Worm (Caenorhabditis elegans) whole organism, midembryonic: ENCODE data around the gene C54F6.3.
"Not testable (repeated sequence)": the region's sequence is repeated elsewhere in the genome, so short reads cannot be mapped to it uniquely, and the experiment has no call there.

Experiments
- T22C8.4 ChIP-seq: fragments of 200-800 bp; sonication (Bioruptor generic); IDR thresholded peaks from 2 replicates; pipeline ENCODE4 v1.3.6; 2022; ENCODE audit warnings: missing genetic modification characterization, missing compliant biosample characterization
- cog-1 ChIP-seq: sonication (generic microtip); optimal IDR thresholded peaks from 2 replicates; lab custom pipeline; 2016; ENCODE audit warnings: missing genetic modification characterization, missing compliant biosample characterization
- flt-1 ChIP-seq: fragments of 200-800 bp; sonication (Bioruptor generic); IDR thresholded peaks from 2 replicates; pipeline ENCODE4 v1.3.6; 2022; ENCODE audit warnings: missing genetic modification characterization, missing compliant biosample characterization
- klf-2 ChIP-seq: fragments of 200-800 bp; sonication (Bioruptor generic); conservative IDR thresholded peaks from 2 replicates; pipeline ENCODE4 v1.3.6; 2022; ENCODE audit warnings: missing genetic modification reagents, missing genetic modification characterization, missing compliant biosample characterization
- med-1 ChIP-seq: sonication (generic microtip); optimal IDR thresholded peaks from 2 replicates; lab custom pipeline; 2017; ENCODE audit warnings: missing genetic modification characterization, mild to moderate bottlenecking, missing compliant biosample characterization, antibody characterized with exemption, missing genetic modification reagents; ENCODE audit not compliant: insufficient read depth
- ref-1 ChIP-seq: fragments of 200-800 bp; sonication (Bioruptor generic); conservative IDR thresholded peaks from 2 replicates; pipeline ENCODE4 v1.3.6; 2022; ENCODE audit warnings: missing genetic modification reagents, missing genetic modification characterization, missing compliant biosample characterization
- tab-1 ChIP-seq: fragments of 200-800 bp; sonication (Bioruptor generic); IDR thresholded peaks from 2 replicates; pipeline ENCODE4 v1.3.6; 2022; ENCODE audit warnings: missing genetic modification characterization, missing compliant biosample characterization
- ztf-23 ChIP-seq: fragments of 200-800 bp; sonication (Bioruptor generic); IDR thresholded peaks from 2 replicates; pipeline ENCODE4 v1.3.6; 2022; ENCODE audit warnings: missing genetic modification reagents, missing genetic modification characterization, missing compliant biosample characterization
- ztf-29 ChIP-seq: fragments of 200-800 bp; sonication (Bioruptor generic); IDR thresholded peaks from 2 replicates; pipeline ENCODE4 v1.3.6; 2022; ENCODE audit warnings: missing genetic modification reagents, missing genetic modification characterization, missing compliant biosample characterization

The C54F6.3 gene

DNA sequence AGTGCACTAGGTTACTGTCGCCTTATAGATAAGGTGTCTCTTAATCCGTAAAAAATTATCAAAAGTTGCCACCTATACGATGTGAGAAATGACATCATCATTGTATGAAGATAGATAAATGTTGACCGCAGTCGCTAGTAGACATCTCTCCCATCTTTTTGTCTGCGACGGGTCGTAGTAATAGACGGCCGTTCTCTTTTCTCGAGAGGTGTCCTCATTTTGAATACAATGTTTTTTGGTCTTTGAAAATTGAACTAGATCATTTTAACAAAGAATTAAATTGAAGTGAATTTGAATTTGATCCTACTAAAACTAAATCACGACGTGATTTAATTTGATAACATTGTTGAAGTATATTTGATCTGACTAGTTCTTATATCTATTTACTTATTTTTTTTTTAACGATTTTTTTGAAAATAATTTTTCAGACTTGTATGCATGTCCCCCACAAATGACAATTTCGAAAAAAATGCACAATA lies 24.4 kb upstream of the C54F6.3 start, which contains the start of the genes str-31 and nhr-172:
Gene str-31 (minus strand): TSS at position 101 of the 479 bp plus-strand sequence.
Gene nhr-172 (plus strand): TSS at position 429 of the 479 bp plus-strand sequence.
- TF ChIP-seq cog-1 (no peak), T22C8.4 (no peak), klf-2 (GFP tag; lab: Robert Waterston, UW) (no peak), ref-1 (GFP tag; lab: Robert Waterston, UW) (no peak), ztf-29 (GFP tag; lab: Robert Waterston, UW) (no peak), ztf-23 (GFP tag; lab: Robert Waterston, UW) (no peak), tab-1 (GFP tag; lab: Robert Waterston, UW) (no peak)

DNA sequence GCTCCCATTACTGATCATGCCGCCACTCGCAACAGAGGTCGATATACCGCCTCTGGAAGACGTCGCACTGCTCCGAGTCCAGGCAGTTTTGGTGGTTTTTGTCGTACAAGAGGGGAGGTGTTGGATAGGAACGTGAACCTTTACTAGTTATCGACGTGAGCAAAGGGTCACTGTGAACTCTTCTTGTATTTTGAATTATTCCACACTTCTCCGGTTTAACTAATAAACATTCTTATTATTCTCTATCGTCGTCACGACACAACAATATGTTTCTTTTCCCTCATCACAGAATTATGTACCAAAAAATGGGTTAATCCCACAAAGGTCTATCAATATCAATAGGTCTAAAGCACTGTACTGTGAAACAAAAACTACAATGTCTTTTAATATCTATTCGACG lies 21.6 kb upstream of the C54F6.3 start, which contains the start of gene nhr-171:
Gene nhr-171 (plus strand): TSS at position 301 of the 400 bp plus-strand sequence.
- TF ChIP-seq cog-1; T22C8.4; med-1 (GFP tag; lab: Kevin White, UChicago): not testable (repeated sequence)

DNA sequence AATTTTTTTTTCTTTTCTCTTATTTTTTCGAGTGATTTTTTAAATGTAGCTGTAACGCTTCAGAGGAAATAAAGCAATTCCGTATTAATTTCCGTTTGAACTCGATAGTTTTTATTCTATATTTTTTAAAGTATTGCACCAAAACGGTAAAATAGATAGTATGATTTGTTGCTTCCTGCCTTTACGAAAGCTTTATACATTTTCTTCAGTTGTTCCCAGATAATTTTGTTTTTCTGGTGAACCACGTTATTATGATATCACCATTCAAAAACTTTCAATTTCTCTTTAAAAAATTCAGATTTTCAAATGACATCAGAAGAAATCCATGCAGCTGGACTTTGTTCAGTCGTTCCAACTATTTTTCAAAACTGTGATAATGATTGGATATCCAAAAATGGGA lies 18.1 kb upstream of the C54F6.3 start, which contains the start of gene srb-18:
Gene srb-18 (plus strand): TSS at position 301 of the 400 bp plus-strand sequence.
- no peak for TF ChIP-seq flt-1 (GFP tag; lab: Robert Waterston, UW)

DNA sequence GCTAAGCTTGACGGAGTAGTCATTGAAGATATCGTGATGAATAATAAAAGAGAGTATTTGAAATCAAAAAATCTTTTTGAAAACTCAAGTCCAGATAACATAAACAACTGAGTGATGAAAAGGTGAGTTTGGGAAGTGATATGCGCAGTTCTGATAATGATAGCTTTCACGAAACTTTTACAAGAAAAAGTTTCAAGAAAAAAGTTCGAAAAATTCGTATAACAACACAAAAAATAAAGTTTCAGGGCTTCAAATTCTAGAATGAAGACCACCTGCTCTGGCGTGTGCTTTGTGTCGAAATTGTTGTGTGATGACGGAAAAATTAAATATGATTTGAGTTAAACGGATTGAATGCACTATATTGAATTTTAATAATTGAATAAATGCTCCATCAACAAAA lies 13.0 kb upstream of the C54F6.3 start, which contains the start of gene srb-19:
Gene srb-19 (minus strand): TSS at position 101 of the 400 bp plus-strand sequence.
- TF ChIP-seq T22C8.4 (no peak), flt-1 (GFP tag; lab: Robert Waterston, UW) (no peak), ref-1 (GFP tag; lab: Robert Waterston, UW) (no peak), med-1 (GFP tag; lab: Kevin White, UChicago) (no peak), tab-1 (GFP tag; lab: Robert Waterston, UW) (no peak)

DNA sequence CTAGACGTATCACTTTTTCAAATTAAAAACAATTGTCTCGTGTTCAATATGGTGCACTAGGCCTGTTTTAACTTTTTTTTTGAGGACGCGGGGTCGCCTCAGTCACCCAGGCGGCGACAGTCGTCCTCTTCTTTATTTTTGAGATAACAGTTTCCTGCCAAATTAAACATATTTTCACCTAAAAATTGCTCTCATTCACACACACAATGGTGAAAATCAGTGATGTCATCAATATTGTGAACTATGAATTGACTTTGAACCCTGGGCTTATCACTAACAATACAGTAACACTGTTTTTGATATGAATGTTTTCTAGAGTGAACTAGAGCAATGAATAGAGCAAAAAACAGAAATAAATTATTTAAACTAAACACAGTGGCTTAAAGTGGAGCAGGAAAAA lies 11.7 kb upstream of the C54F6.3 start:
- TF ChIP-seq klf-2 (GFP tag; lab: Robert Waterston, UW) = no peak
- no peak for TF ChIP-seq cog-1
- TF ChIP-seq ref-1 (GFP tag; lab: Robert Waterston, UW) = no peak
- TF ChIP-seq flt-1 (GFP tag; lab: Robert Waterston, UW) = no peak
- no peak for TF ChIP-seq T22C8.4
- no peak for TF ChIP-seq ztf-23 (GFP tag; lab: Robert Waterston, UW)
- no peak for TF ChIP-seq tab-1 (GFP tag; lab: Robert Waterston, UW)
- no peak for TF ChIP-seq ztf-29 (GFP tag; lab: Robert Waterston, UW)
- no peak for TF ChIP-seq med-1 (GFP tag; lab: Kevin White, UChicago)

DNA sequence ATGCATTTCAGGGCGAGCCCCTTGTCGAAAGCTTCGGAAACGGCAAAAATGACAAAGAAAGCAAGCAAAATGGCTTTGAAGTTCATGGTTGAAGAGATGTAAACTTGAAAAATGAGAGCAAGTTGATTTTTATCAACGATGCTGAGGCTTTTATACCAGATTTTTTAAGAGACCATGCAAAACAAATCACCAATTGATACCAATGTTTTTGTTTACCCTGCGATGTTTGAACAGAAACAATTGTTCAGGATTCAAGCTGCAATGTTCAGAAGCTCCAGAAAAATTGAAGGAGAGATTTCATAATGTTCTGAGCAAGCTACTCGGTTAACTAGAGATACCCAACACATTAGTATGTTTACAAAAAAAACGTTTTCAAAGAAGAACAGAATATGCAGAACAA lies 10.8 kb upstream of the C54F6.3 start, which contains the start of gene C54F6.15:
Gene C54F6.15 (minus strand): TSS at position 101 of the 400 bp plus-strand sequence.
- no peak for TF ChIP-seq T22C8.4
- TF ChIP-seq med-1 (GFP tag; lab: Kevin White, UChicago) = no peak
- no peak for TF ChIP-seq klf-2 (GFP tag; lab: Robert Waterston, UW)

DNA sequence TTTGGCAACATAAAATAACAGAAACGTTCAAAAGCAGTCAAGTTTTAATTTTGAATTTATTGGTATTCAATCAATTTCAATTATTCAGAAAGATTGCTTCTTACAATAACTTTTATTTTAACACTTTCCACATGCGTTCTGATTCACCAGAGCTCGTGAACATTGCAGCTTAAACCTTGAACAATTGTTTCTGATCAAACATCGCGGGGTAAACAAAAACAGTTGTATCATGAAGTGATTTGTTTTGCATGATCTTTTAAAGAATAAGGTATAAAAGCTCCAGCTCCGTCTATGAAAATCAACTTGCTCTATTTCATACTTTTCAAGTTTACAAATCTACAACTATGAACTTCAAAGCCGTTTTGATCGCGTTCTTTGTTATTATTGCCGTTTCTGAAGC lies 9.7 kb upstream of the C54F6.3 start, which contains the start of gene C54F6.6:
Gene C54F6.6 (plus strand): TSS at position 301 of the 400 bp plus-strand sequence.
- TF ChIP-seq ztf-23 (GFP tag; lab: Robert Waterston, UW) (no peak), med-1 (GFP tag; lab: Kevin White, UChicago) (no peak), T22C8.4 (no peak), ref-1 (GFP tag; lab: Robert Waterston, UW) (no peak), ztf-29 (GFP tag; lab: Robert Waterston, UW) (no peak), tab-1 (GFP tag; lab: Robert Waterston, UW) (no peak), cog-1 (no peak), klf-2 (GFP tag; lab: Robert Waterston, UW) (no peak), flt-1 (GFP tag; lab: Robert Waterston, UW) (no peak)

DNA sequence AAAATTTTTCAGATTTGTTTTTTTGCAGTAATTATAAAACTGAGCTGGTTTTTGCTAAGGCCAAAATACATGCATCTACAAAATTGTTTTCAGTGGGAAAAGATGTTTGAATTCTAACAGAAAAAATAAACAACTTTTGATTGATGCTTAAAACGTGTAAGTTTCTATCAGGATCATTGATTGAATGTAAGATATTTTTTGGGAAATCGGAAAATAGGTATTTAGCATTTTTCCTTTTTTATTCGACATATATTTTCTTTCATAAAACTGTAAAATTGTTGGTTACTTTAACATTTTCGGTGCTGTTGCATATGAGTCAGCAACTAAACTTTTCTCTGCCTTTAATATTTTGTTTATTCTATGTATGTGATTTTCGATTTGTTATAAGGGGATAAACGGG lies 8.6 kb upstream of the C54F6.3 start, which contains the start of gene C54F6.20:
Gene C54F6.20 (plus strand): TSS at position 301 of the 400 bp plus-strand sequence.
- TF ChIP-seq klf-2 (GFP tag; lab: Robert Waterston, UW) (no peak), tab-1 (GFP tag; lab: Robert Waterston, UW) (no peak), T22C8.4 (no peak), med-1 (GFP tag; lab: Kevin White, UChicago) (no peak), ref-1 (GFP tag; lab: Robert Waterston, UW) (no peak), ztf-29 (GFP tag; lab: Robert Waterston, UW) (no peak), ztf-23 (GFP tag; lab: Robert Waterston, UW) (no peak), cog-1 (no peak), flt-1 (GFP tag; lab: Robert Waterston, UW) (no peak)

DNA sequence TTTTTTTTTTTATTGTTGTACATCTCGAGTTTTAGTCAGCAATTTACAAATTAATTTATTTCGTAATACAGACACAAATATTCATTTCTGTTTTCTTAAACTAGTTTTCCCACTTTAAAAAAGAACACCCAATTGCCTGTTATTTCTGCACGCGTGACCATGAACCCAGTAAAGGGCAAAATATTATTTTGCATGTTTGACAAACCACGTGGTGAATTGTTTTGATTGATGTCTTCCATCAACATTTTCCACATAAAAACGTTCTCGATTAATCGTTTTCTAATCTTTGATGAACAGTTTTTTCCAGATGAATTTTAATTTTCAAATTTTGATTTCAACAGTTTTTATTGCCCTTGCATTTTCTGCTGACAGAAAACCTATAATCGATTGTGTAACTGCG lies 7.4 kb upstream of the C54F6.3 start, which contains the start of gene C54F6.18:
Gene C54F6.18 (plus strand): TSS at position 301 of the 400 bp plus-strand sequence.
- TF ChIP-seq T22C8.4 (no peak), tab-1 (GFP tag; lab: Robert Waterston, UW) (no peak), ztf-29 (GFP tag; lab: Robert Waterston, UW) (no peak), cog-1 (no peak), klf-2 (GFP tag; lab: Robert Waterston, UW) (no peak), ref-1 (GFP tag; lab: Robert Waterston, UW) (no peak), flt-1 (GFP tag; lab: Robert Waterston, UW) (no peak), med-1 (GFP tag; lab: Kevin White, UChicago) (no peak), ztf-23 (GFP tag; lab: Robert Waterston, UW) (no peak)

DNA sequence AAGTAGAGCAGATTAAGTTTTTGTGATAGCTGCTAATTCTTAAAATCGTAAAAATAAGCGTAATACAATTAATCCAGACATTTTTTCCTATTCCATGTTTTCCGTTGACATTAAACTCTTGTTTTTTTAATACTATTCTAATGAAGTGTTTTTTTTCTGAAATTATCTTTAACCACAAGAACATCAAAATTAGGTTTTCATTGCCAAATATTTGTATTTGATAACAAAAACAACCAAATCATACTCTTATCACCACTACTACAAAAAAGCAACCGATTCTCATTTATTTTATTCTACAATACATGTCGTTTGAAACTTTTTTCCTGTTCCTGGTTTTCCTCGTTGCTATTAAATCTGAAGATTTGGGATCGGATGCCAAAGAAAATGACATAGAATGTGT lies 5.9 kb upstream of the C54F6.3 start, which contains the start of gene C54F6.17:
Gene C54F6.17 (plus strand): TSS at position 301 of the 400 bp plus-strand sequence.
- TF ChIP-seq klf-2 (GFP tag; lab: Robert Waterston, UW) = no peak
- TF ChIP-seq ztf-29 (GFP tag; lab: Robert Waterston, UW) = no peak
- TF ChIP-seq tab-1 (GFP tag; lab: Robert Waterston, UW) = no peak
- TF ChIP-seq cog-1 = no peak
- no peak for TF ChIP-seq med-1 (GFP tag; lab: Kevin White, UChicago)
- TF ChIP-seq flt-1 (GFP tag; lab: Robert Waterston, UW) = no peak
- TF ChIP-seq T22C8.4 = no peak
- no peak for TF ChIP-seq ref-1 (GFP tag; lab: Robert Waterston, UW)
- no peak for TF ChIP-seq ztf-23 (GFP tag; lab: Robert Waterston, UW)
